Worm (Caenorhabditis elegans): ENCODE results near the gene R07B1.5.

R07B1.5 gene

ce11 chrX:9862916-9863624 is at the start of gene R07B1.5, which contains the start of gene gst-36:
TSS of gene R07B1.5 (plus strand) at chrX:9863580.
TSS of gene gst-36 (minus strand) at chrX:9862960.
- TF ChIP-seq lin-14 (GFP tag; optimal IDR thresholded peaks at IDR 0.05) (peak; percentile 8), pqm-1 (tag; optimal IDR thresholded peaks at IDR 0.05) (peak; percentile 71), ztf-11 (tag; optimal IDR thresholded peaks at IDR 0.05) (no peak), nhr-20 (tag; optimal IDR thresholded peaks at IDR 0.05) (peak; percentile 31), lin-35 (GFP tag; optimal IDR thresholded peaks at IDR 0.05) (peak in 1 of 2 experiments; percentile 14), efl-3 (GFP tag; optimal IDR thresholded peaks at IDR 0.05) (no peak), sox-4 (tag; optimal IDR thresholded peaks at IDR 0.05) (peak; percentile 3), ceh-8 (GFP tag; optimal IDR thresholded peaks at IDR 0.05) (no peak), fos-1 (tag; optimal IDR thresholded peaks at IDR 0.05) (no peak), nhr-71 (tag; optimal IDR thresholded peaks at IDR 0.05) (peak; percentile 44), elt-2 (tag; optimal IDR thresholded peaks at IDR 0.05) (peak; percentile 79), fkh-8 (tag; optimal IDR thresholded peaks at IDR 0.05) (peak; percentile 10), hlh-17 (GFP tag; optimal IDR thresholded peaks at IDR 0.05; ENCODE audit: borderline replicate concordance) (no peak), snu-23 (GFP tag; optimal IDR thresholded peaks at IDR 0.05) (peak; percentile 46), irx-1 (tag; optimal IDR thresholded peaks at IDR 0.05) (no peak), C04F5.9 (tag; optimal IDR thresholded peaks at IDR 0.05) (no peak), ces-1 (GFP tag; optimal IDR thresholded peaks at IDR 0.05) (no peak), unc-62 (GFP tag; optimal IDR thresholded peaks at IDR 0.05) (no peak)

ce11 chrX:9814132-9814811 is 49.1 kb upstream of the R07B1.5 start:
- peak; percentile 0 for TF ChIP-seq unc-86 (tag; optimal IDR thresholded peaks at IDR 0.05)
- TF ChIP-seq lin-14 (GFP tag; optimal IDR thresholded peaks at IDR 0.05), result peak; percentile 74
- no peak for TF ChIP-seq nhr-237 (tag; optimal IDR thresholded peaks at IDR 0.05)
- TF ChIP-seq ceh-82 (tag; optimal IDR thresholded peaks at IDR 0.05), result peak in 1 of 3 experiments; percentile 28
- TF ChIP-seq mep-1 (tag; optimal IDR thresholded peaks at IDR 0.05), result no peak
- no peak for TF ChIP-seq elt-2 (tag; optimal IDR thresholded peaks at IDR 0.05)
- peak; percentile 36 for TF ChIP-seq fkh-10 (GFP tag; optimal IDR thresholded peaks at IDR 0.05)

- TF ChIP-seq aha-1 (tag; optimal IDR thresholded peaks at IDR 0.05) (no peak), sptf-1 (tag; optimal IDR thresholded peaks at IDR 0.05) (no peak), fkh-4 (tag; optimal IDR thresholded peaks at IDR 0.05; ENCODE audit: borderline replicate concordance) (no peak), ceh-63 (GFP tag; optimal IDR thresholded peaks at IDR 0.05) (no peak), ztf-4 (tag; optimal IDR thresholded peaks at IDR 0.05) (no peak), alr-1 (tag; optimal IDR thresholded peaks at IDR 0.05; ENCODE audit: borderline replicate concordance) (no peak)
These were observed 41.2 kb upstream of the R07B1.5 start, which contains the start of gene dpy-22 for ce11 chrX:9822173-9822572. TSS of gene dpy-22 (minus strand) at chrX:9822273.

ce11 chrX:9822606-9823264 is 40.6 kb upstream of the R07B1.5 start:
- peak; percentile 90 for TF ChIP-seq skn-1 (tag; optimal IDR thresholded peaks at IDR 0.05)
- no peak for TF ChIP-seq ama-1 (optimal IDR thresholded peaks at IDR 0.05)
- no peak for TF ChIP-seq zip-4 (GFP tag; optimal IDR thresholded peaks at IDR 0.05)
- TF ChIP-seq mep-1 (tag; optimal IDR thresholded peaks at IDR 0.05), result peak; percentile 62
- TF ChIP-seq unc-86 (tag; optimal IDR thresholded peaks at IDR 0.05), result no peak
- peak; percentile 36 for TF ChIP-seq elt-2 (tag; optimal IDR thresholded peaks at IDR 0.05)
- TF ChIP-seq fkh-8 (tag; optimal IDR thresholded peaks at IDR 0.05), result no peak
- TF ChIP-seq lsy-2 (tag; optimal IDR thresholded peaks at IDR 0.05), result peak; percentile 27 to 67
- TF ChIP-seq blmp-1 (tag; optimal IDR thresholded peaks at IDR 0.05), result peak; percentile 56
- TF ChIP-seq efl-1 (optimal IDR thresholded peaks at IDR 0.05), result peak in 1 of 2 experiments; percentile 51
- peak in 1 of 2 experiments; percentile 47 for TF ChIP-seq efl-1 (GFP tag; optimal IDR thresholded peaks at IDR 0.05 in 1 of 2)
- TF ChIP-seq jun-1 (tag; optimal IDR thresholded peaks at IDR 0.05), result peak; percentile 71
- TF ChIP-seq nhr-47 (tag; optimal IDR thresholded peaks at IDR 0.05), result peak; percentile 29
- TF ChIP-seq egl-27 (tag; optimal IDR thresholded peaks at IDR 0.05), result peak; percentile 0 to 22
- peak; percentile 25 for TF ChIP-seq dsc-1 (tag; optimal IDR thresholded peaks at IDR 0.05)
- TF ChIP-seq efl-3 (GFP tag; optimal IDR thresholded peaks at IDR 0.05), result no peak
- TF ChIP-seq nhr-85 (tag), result peak; percentile 45
- TF ChIP-seq nhr-71 (tag; optimal IDR thresholded peaks at IDR 0.05), result peak; percentile 71
- peak; percentile 33 for TF ChIP-seq nhr-90 (tag; optimal IDR thresholded peaks at IDR 0.05; ENCODE audit: poor library complexity)
- peak; percentile 76 for TF ChIP-seq snu-23 (GFP tag; optimal IDR thresholded peaks at IDR 0.05)
- TF ChIP-seq C04F5.9 (tag; optimal IDR thresholded peaks at IDR 0.05), result no peak
- TF ChIP-seq C16A3.4 (tag; optimal IDR thresholded peaks at IDR 0.05), result peak; percentile 31

Measured in whole organism, L1 larva.